Fruit fly (Drosophila melanogaster) whole organism, embryonic: ENCODE data around the gene CCAP.
A peak's percentile ranks its signal among the peaks of the same experiment; 100 is the strongest.

ENCODE experiments used
- CG10431 ChIP-seq: fragments of 200-800 bp; sonication (Bioruptor generic); optimal IDR thresholded peaks from 3 replicates; lab custom pipeline; 2018; ENCODE audit warnings: missing biosample characterization, mild to moderate bottlenecking, missing genetic modification characterization
- CG11723 ChIP-seq: fragments of 200-800 bp; sonication (Bioruptor generic); optimal IDR thresholded peaks from 2 replicates; lab custom pipeline; 2017; ENCODE audit warnings: missing biosample characterization, mild to moderate bottlenecking, missing genetic modification characterization
- CG12659 ChIP-seq: fragments of 200-800 bp; sonication (Bioruptor generic); optimal IDR thresholded peaks from 3 replicates; lab custom pipeline; 2017; ENCODE audit warnings: mild to moderate bottlenecking, missing biosample characterization, missing genetic modification reagents, missing genetic modification characterization
- CG12942 ChIP-seq: fragments of 200-800 bp; sonication (Bioruptor generic); optimal IDR thresholded peaks from 3 replicates; lab custom pipeline; 2016; ENCODE audit warnings: missing biosample characterization, missing genetic modification characterization
- CG13287 ChIP-seq: fragments of 200-800 bp; sonication (Bioruptor generic); IDR thresholded peaks from 2 replicates; pipeline ENCODE4 v1.3.6; 2022; ENCODE audit warnings: missing biosample characterization, missing genetic modification characterization; ENCODE audit not compliant: partially characterized antibody
- CG13424 ChIP-seq: fragments of 200-800 bp; sonication (Bioruptor generic); optimal IDR thresholded peaks from 2 replicates; lab custom pipeline; 2019; ENCODE audit warnings: missing biosample characterization, mild to moderate bottlenecking, missing genetic modification characterization, moderate library complexity
- CG15479 ChIP-seq: fragments of 200-800 bp; sonication (Bioruptor generic); optimal IDR thresholded peaks from 3 replicates; lab custom pipeline; 2019; ENCODE audit warnings: missing biosample characterization, mild to moderate bottlenecking, missing genetic modification characterization, moderate library complexity
- CG1602 ChIP-seq: fragments of 200-800 bp; sonication (Bioruptor generic); optimal IDR thresholded peaks from 3 replicates; lab custom pipeline; 2016; ENCODE audit warnings: missing biosample characterization, missing genetic modification characterization
- CG17612 ChIP-seq: fragments of 200-800 bp; sonication (Bioruptor generic); IDR thresholded peaks from 2 replicates; pipeline ENCODE4 v1.3.6; 2022; ENCODE audit warnings: missing biosample characterization, missing genetic modification characterization
- CG18011 ChIP-seq: fragments of 200-800 bp; sonication (Bioruptor generic); optimal IDR thresholded peaks from 2 replicates; lab custom pipeline; 2017; ENCODE audit warnings: missing biosample characterization, missing genetic modification characterization, mild to moderate bottlenecking, moderate library complexity, missing genotype
- CG1832 ChIP-seq: fragments of 200-800 bp; sonication (Bioruptor generic); optimal IDR thresholded peaks from 2 replicates; lab custom pipeline; 2017; ENCODE audit warnings: missing biosample characterization, mild to moderate bottlenecking, missing genetic modification characterization, inconsistent platforms
- CG18764 ChIP-seq: fragments of 200-800 bp; sonication (Bioruptor generic); optimal IDR thresholded peaks from 3 replicates; lab custom pipeline; 2016; ENCODE audit warnings: missing biosample characterization, missing genetic modification characterization
- CG3838 ChIP-seq: fragments of 200-800 bp; sonication (Bioruptor generic); optimal IDR thresholded peaks from 3 replicates; lab custom pipeline; 2016; ENCODE audit warnings: missing biosample characterization, missing genetic modification characterization
- CG4707 ChIP-seq: fragments of 200-800 bp; sonication (Bioruptor generic); optimal IDR thresholded peaks from 2 replicates; lab custom pipeline; 2018; ENCODE audit warnings: missing biosample characterization, mild to moderate bottlenecking, missing genetic modification characterization, moderate library complexity
- CG8281 ChIP-seq: fragments of 200-800 bp; sonication (Bioruptor generic); optimal IDR thresholded peaks from 2 replicates; lab custom pipeline; 2018; ENCODE audit warnings: missing biosample characterization, mild to moderate bottlenecking, missing genetic modification characterization, moderate library complexity
- CG9876 ChIP-seq: fragments of 200-800 bp; sonication (Bioruptor generic); optimal IDR thresholded peaks from 2 replicates; lab custom pipeline; 2016; ENCODE audit warnings: missing biosample characterization, missing genetic modification characterization
- Ets97D ChIP-seq: fragments of 200-800 bp; sonication (Bioruptor generic); optimal IDR thresholded peaks from 3 replicates; lab custom pipeline; 2016; ENCODE audit warnings: missing biosample characterization, missing genetic modification characterization
- Hr78 ChIP-seq, 2 experiments: fragments of 200-800 bp in 1 of 2; fragments of >200 bp in 1 of 2; sonication (Bioruptor generic) in 1 of 2; optimal IDR thresholded peaks; 2 replicates each; lab custom pipeline; 2017 to 2019; ENCODE audit warnings: missing biosample characterization in 2 of 2, missing genetic modification characterization in 2 of 2, mild to moderate bottlenecking in 1 of 2, moderate library complexity in 1 of 2
- Kr ChIP-seq: fragments of 200-800 bp; sonication (Bioruptor generic); optimal IDR thresholded peaks from 2 replicates; lab custom pipeline; 2017; ENCODE audit warnings: missing biosample characterization, mild to moderate bottlenecking, missing genetic modification characterization
- Lpt ChIP-seq: fragments of >200 bp; optimal IDR thresholded peaks from 2 replicates; lab custom pipeline; 2018; ENCODE audit warnings: missing biosample characterization, missing genetic modification characterization
- Opbp ChIP-seq: fragments of 200-800 bp; sonication (Bioruptor generic); IDR thresholded peaks from 3 replicates; pipeline ENCODE4 v1.3.6; 2022; ENCODE audit warnings: missing biosample characterization, missing genetic modification characterization; ENCODE audit not compliant: partially characterized antibody
- Pdp1 ChIP-seq, 2 experiments: fragments of 200-800 bp; sonication (Bioruptor generic); optimal IDR thresholded peaks; 3 replicates each; lab custom pipeline; 2016; ENCODE audit warnings: missing biosample characterization in 2 of 2, missing genetic modification characterization in 2 of 2, mild to moderate bottlenecking in 1 of 2, moderate library complexity in 1 of 2
- Sin3A ChIP-seq: fragments of >200 bp; optimal IDR thresholded peaks from 2 replicates; lab custom pipeline; 2018
- abd-A ChIP-seq: fragments of 200-800 bp; sonication (Bioruptor generic); optimal IDR thresholded peaks from 3 replicates; lab custom pipeline; 2019; ENCODE audit warnings: missing biosample characterization, mild to moderate bottlenecking, missing genetic modification characterization, moderate library complexity
- al ChIP-seq: fragments of 200-800 bp; sonication (Bioruptor generic); IDR thresholded peaks from 2 replicates; pipeline ENCODE4 v1.3.6; 2022; ENCODE audit warnings: missing biosample characterization, missing genetic modification characterization
- bcd ChIP-seq: fragments of 200-800 bp; sonication (Bioruptor generic); optimal IDR thresholded peaks from 2 replicates; lab custom pipeline; 2017; ENCODE audit warnings: missing biosample characterization, mild to moderate bottlenecking, missing genetic modification characterization
- bowl ChIP-seq: fragments of 200-800 bp; sonication (Bioruptor generic); IDR thresholded peaks from 2 replicates; pipeline ENCODE4 v1.3.6; 2022; ENCODE audit warnings: missing biosample characterization, missing genetic modification characterization
- br ChIP-seq: fragments of >200 bp; optimal IDR thresholded peaks from 2 replicates; lab custom pipeline; 2017
- bsh ChIP-seq, 2 experiments: fragments of 200-800 bp; sonication (Bioruptor generic); optimal IDR thresholded peaks; 2 replicates each; lab custom pipeline; 2017 to 2018; ENCODE audit warnings: mild to moderate bottlenecking in 2 of 2, missing biosample characterization in 2 of 2, missing genetic modification characterization in 2 of 2, moderate library complexity in 1 of 2
- cad ChIP-seq: fragments of >200 bp; optimal IDR thresholded peaks from 2 replicates; lab custom pipeline; 2017; ENCODE audit warnings: missing biosample characterization, missing genetic modification characterization
- cato ChIP-seq: fragments of 200-800 bp; sonication (Bioruptor generic); optimal IDR thresholded peaks from 2 replicates; lab custom pipeline; 2016; ENCODE audit warnings: missing biosample characterization, missing genetic modification characterization, borderline replicate concordance
- ci ChIP-seq: fragments of 200-800 bp; sonication (Bioruptor generic); IDR thresholded peaks from 3 replicates; pipeline ENCODE4 v1.3.6; 2022; ENCODE audit warnings: missing biosample characterization, missing genetic modification characterization
- da ChIP-seq: fragments of 200-800 bp; sonication (Bioruptor generic); optimal IDR thresholded peaks from 2 replicates; lab custom pipeline; 2016; ENCODE audit warnings: missing biosample characterization, missing genetic modification characterization
- emc ChIP-seq: fragments of 200-800 bp; sonication (Bioruptor generic); optimal IDR thresholded peaks from 2 replicates; lab custom pipeline; 2016; ENCODE audit warnings: missing biosample characterization, missing genetic modification characterization
- ftz-f1 ChIP-seq: fragments of 200-800 bp; sonication (Bioruptor generic); optimal IDR thresholded peaks from 2 replicates; lab custom pipeline; 2016; ENCODE audit warnings: missing biosample characterization, missing genetic modification characterization
- insv ChIP-seq, 2 experiments: fragments of 200-800 bp; sonication (Bioruptor generic); optimal IDR thresholded peaks; 3 replicates each; lab custom pipeline; 2016 to 2018; ENCODE audit warnings: missing biosample characterization in 2 of 2, missing genetic modification characterization in 2 of 2
- lov ChIP-seq, 2 experiments: fragments of 200-800 bp in 1 of 2; fragments of >200 bp in 1 of 2; sonication (Bioruptor generic) in 1 of 2; IDR thresholded peaks in 1 of 2; optimal IDR thresholded peaks in 1 of 2; 2 replicates in 1 of 2; 3 replicates in 1 of 2; pipeline versions ENCODE4 v1.3.6 to Lab custom; 2017 to 2022; ENCODE audit warnings: missing biosample characterization in 1 of 2, missing genetic modification characterization in 1 of 2
- nmo ChIP-seq: fragments of 200-800 bp; sonication (Bioruptor generic); optimal IDR thresholded peaks from 2 replicates; lab custom pipeline; 2018; ENCODE audit warnings: missing biosample characterization, mild to moderate bottlenecking, missing genetic modification characterization, moderate library complexity
- oc ChIP-seq: fragments of 200-800 bp; sonication (Bioruptor generic); optimal IDR thresholded peaks from 2 replicates; lab custom pipeline; 2018; ENCODE audit warnings: missing biosample characterization, mild to moderate bottlenecking, missing genetic modification characterization, moderate library complexity
- p53 ChIP-seq: fragments of 200-800 bp; sonication (Bioruptor generic); optimal IDR thresholded peaks from 2 replicates; lab custom pipeline; 2016; ENCODE audit warnings: missing biosample characterization, missing genetic modification characterization
- pb ChIP-seq: fragments of 200-800 bp; sonication (Bioruptor generic); optimal IDR thresholded peaks from 3 replicates; lab custom pipeline; 2016; ENCODE audit warnings: missing biosample characterization, missing genetic modification characterization
- pros ChIP-seq: fragments of 200-800 bp; sonication (Bioruptor generic); optimal IDR thresholded peaks from 3 replicates; lab custom pipeline; 2019; ENCODE audit warnings: missing biosample characterization, mild to moderate bottlenecking, missing genetic modification characterization, moderate library complexity
- sc ChIP-seq, 3 experiments: fragments of >200 bp in 2 of 3; fragments of 200-800 bp in 1 of 3; sonication (Bioruptor generic) in 1 of 3; optimal IDR thresholded peaks; 2 replicates in 2 of 3; 3 replicates in 1 of 3; lab custom pipeline; 2017; ENCODE audit warnings: mild to moderate bottlenecking in 1 of 3, missing biosample characterization in 1 of 3, missing genetic modification characterization in 1 of 3, missing genetic modification reagents in 1 of 3
- sd ChIP-seq: fragments of 200-800 bp; sonication (Bioruptor generic); optimal IDR thresholded peaks from 3 replicates; lab custom pipeline; 2018; ENCODE audit warnings: missing biosample characterization, mild to moderate bottlenecking, missing genetic modification characterization, moderate library complexity
- sim ChIP-seq: fragments of 200-800 bp; sonication (Bioruptor generic); IDR thresholded peaks from 2 replicates; pipeline ENCODE4 v1.3.6; 2022; ENCODE audit warnings: missing biosample characterization, missing genetic modification characterization
- unpg ChIP-seq: fragments of 200-800 bp; sonication (Bioruptor generic); optimal IDR thresholded peaks from 3 replicates; lab custom pipeline; 2018; ENCODE audit warnings: missing biosample characterization, mild to moderate bottlenecking, missing genetic modification characterization, moderate library complexity
- vvl ChIP-seq: fragments of 200-800 bp; sonication (Bioruptor generic); IDR thresholded peaks from 2 replicates; pipeline ENCODE4 v1.3.6; 2022; ENCODE audit warnings: missing biosample characterization, missing genetic modification characterization
- zf30C ChIP-seq: fragments of 200-800 bp; sonication (Bioruptor generic); optimal IDR thresholded peaks from 3 replicates; lab custom pipeline; 2018; ENCODE audit warnings: missing biosample characterization, mild to moderate bottlenecking, missing genetic modification characterization

Gene CCAP

DNA sequence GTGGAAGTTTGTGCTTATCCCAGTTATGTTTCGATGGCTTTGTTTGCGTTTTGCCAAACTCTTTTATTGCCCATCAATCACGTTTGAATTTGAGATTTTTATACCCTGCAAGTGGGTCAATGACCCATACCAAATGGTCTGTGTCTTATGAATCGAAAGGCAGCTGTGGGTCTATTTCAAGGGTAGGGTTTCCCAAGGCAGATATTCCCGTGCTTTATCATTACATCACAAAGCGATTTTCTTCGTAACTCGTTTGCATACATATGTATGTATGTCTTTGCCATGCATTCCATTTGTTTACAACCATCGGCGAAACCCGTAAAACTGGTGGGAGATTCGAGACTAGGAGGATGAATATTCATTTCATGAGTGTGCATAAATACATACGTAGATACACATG, 26.4 kb downstream of the CCAP start:
- peak; percentile 11 for TF ChIP-seq sd
- no peak for TF ChIP-seq CG3838
- peak; percentile 85; the same call in 1 of the 2 replicates for TF ChIP-seq vvl
- peak in 1 of 2 experiments; percentile 55 for TF ChIP-seq Pdp1 (GFP tag; optimal IDR thresholded peaks at IDR 0.05; lab: Kevin White, UChicago)
- peak; percentile 39 for TF ChIP-seq abd-A
- TF ChIP-seq, all 482 proteins: peak for 4

DNA sequence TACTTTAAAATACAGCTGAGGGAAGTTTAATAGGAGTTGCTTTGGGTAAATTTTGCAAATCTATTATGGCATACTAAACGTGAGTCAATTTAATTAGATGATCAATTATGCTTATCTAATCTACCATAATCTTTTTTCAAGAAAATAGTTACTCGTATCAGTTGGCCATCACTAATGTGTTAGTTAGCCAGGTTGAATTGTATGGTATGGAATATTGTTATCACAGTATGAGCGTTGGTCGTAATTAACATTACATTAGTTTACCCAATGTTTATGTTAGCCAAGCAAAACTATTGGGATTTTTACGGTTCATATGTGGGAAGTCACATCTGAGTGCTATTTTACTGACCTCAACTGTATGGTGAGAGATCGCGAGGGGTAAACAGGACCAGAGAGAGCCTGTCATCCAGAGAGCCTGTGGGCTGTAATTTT, 28.3 kb downstream of the CCAP start:
- TF ChIP-seq CG11723 (GFP tag; lab: Kevin White, UChicago) (peak; percentile 5), cato (peak; percentile 47), Kr (GFP tag; lab: Kevin White, UChicago) (no peak), al (GFP tag; lab: Robert Waterston, UW) (no peak), sc (optimal IDR thresholded peaks at IDR 0.05; lab: Kevin White, UChicago) (no peak), sc (GFP tag; optimal IDR thresholded peaks at IDR 0.05; lab: Kevin White, UChicago) (peak; percentile 75), zf30C (no peak), insv (GFP tag; optimal IDR thresholded peaks at IDR 0.05; lab: Kevin White, UChicago) (no peak), CG12942 (GFP tag; lab: Kevin White, UChicago) (peak; percentile 54), pb (peak; percentile 72), CG13424 (tag; lab: Kevin White, UChicago) (peak; percentile 64), CG12659 (GFP tag; lab: Kevin White, UChicago) (peak; percentile 47), Sin3A (lab: Kevin White, UChicago) (no peak), CG15479 (peak; percentile 65), pros (GFP tag; lab: Kevin White, UChicago) (no peak), unpg (GFP tag; lab: Kevin White, UChicago) (peak; percentile 71), ftz-f1 (GFP tag; lab: Kevin White, UChicago) (no peak), sim (0 out of 2 replicates have a peak, but pooled peaks have one; percentile 13), CG1602 (GFP tag; lab: Kevin White, UChicago) (peak; percentile 74), CG9876 (GFP tag; lab: Kevin White, UChicago) (peak; percentile 42), nmo (GFP tag; lab: Kevin White, UChicago) (peak; percentile 84), Opbp (GFP tag; lab: Robert Waterston, UW) (no peak), CG18764 (peak; percentile 64), Hr78 (GFP tag; optimal IDR thresholded peaks at IDR 0.05; lab: Kevin White, UChicago) (no peak), Pdp1 (GFP tag; optimal IDR thresholded peaks at IDR 0.05; lab: Kevin White, UChicago) (peak; percentile 69 to 79), p53 (GFP tag; lab: Kevin White, UChicago) (peak; percentile 42), bcd (GFP tag; lab: Kevin White, UChicago) (peak; percentile 52), CG1832 (no peak), CG4707 (GFP tag; lab: Kevin White, UChicago) (peak; percentile 4), CG18011 (GFP tag; lab: Kevin White, UChicago) (no peak), CG10431 (GFP tag; lab: Kevin White, UChicago) (no peak), sd (peak; percentile 6), cad (GFP tag; lab: Kevin White, UChicago) (no peak), CG17612 (GFP tag; lab: Robert Waterston, UW) (no peak), oc (tag; lab: Kevin White, UChicago) (peak; percentile 5), Ets97D (GFP tag; lab: Kevin White, UChicago) (no peak), da (GFP tag; lab: Kevin White, UChicago) (peak; percentile 25), bsh (GFP tag; optimal IDR thresholded peaks at IDR 0.05; lab: Kevin White, UChicago) (peak in 1 of 2 experiments; percentile 62), emc (GFP tag; lab: Kevin White, UChicago) (no peak), CG13287 (no peak), lov (optimal IDR thresholded peaks at IDR 0.05; lab: Kevin White, UChicago) (no peak), lov (GFP tag; IDR thresholded peaks at IDR 0.05; lab: Robert Waterston, UW) (no peak), bowl (GFP tag; lab: Robert Waterston, UW) (no peak), CG8281 (peak; percentile 30), br (lab: Kevin White, UChicago) (no peak), Lpt (GFP tag; lab: Kevin White, UChicago) (no peak), ci (GFP tag; lab: Robert Waterston, UW) (no peak)
